Worm (Caenorhabditis elegans) whole organism, L2 larva: ENCODE data around the gene R09H10.5.

Experiments
- Y55F3AM.14 ChIP-seq: fragments of 200-800 bp; sonication (Bioruptor generic); optimal IDR thresholded peaks from 2 replicates; lab custom pipeline; 2018; ENCODE audit warnings: mild to moderate bottlenecking, missing genetic modification characterization, missing compliant biosample characterization
- ama-1 ChIP-seq: fragments of 150-350 bp; optimal IDR thresholded peaks from 2 replicates; lab custom pipeline; 2018; ENCODE audit warnings: inconsistent platforms
- crh-2 ChIP-seq: sonication (generic microtip); optimal IDR thresholded peaks from 2 replicates; lab custom pipeline; 2017; ENCODE audit warnings: missing biosample characterization, missing genetic modification characterization
- lsy-2 ChIP-seq, 2 experiments: fragments of 150-350 bp in 1 of 2; sonication (generic microtip) in 1 of 2; optimal IDR thresholded peaks; 2 replicates each; lab custom pipeline; 2014 to 2017; ENCODE audit warnings: missing biosample characterization in 2 of 2, missing genetic modification characterization in 2 of 2
- nhr-10 ChIP-seq: sonication (generic microtip); optimal IDR thresholded peaks from 2 replicates; lab custom pipeline; 2017; ENCODE audit warnings: missing biosample characterization, missing genetic modification characterization
- nhr-12 ChIP-seq: fragments of 150-350 bp; optimal IDR thresholded peaks from 2 replicates; lab custom pipeline; 2014; ENCODE audit warnings: missing biosample characterization, missing genetic modification characterization
- nhr-23 ChIP-seq: fragments of 150-350 bp; optimal IDR thresholded peaks from 2 replicates; lab custom pipeline; 2014; ENCODE audit warnings: missing biosample characterization, missing genetic modification reagents, missing genetic modification characterization

DNA sequence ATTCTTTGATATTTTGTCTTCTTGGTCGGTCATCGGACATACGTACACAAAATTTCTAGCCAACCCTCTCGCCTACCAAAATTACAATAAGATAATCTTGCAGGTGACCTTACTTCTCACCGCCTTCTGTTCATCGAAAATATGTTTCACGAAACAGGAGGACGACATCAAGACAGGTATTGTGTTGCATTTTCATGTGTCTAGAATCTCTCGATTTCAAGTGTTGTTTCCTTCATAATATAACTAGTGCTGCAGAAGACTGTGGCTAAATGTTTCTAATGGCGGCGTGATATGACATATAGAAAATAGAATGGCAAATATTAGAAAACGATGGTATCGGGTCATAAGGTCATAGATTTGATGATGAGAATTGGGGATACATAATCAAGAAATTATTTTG, 11.5 kb downstream of the R09H10.5 start:
- TF ChIP-seq Y55F3AM.14 (GFP tag; lab: Kevin White, UChicago) (no peak), lsy-2 (tag; optimal IDR thresholded peaks at IDR 0.05; lab: Kevin White, UChicago) (no peak), crh-2 (peak; percentile 21), nhr-10 (no peak), ama-1 (lab: Kevin White, UChicago) (no peak), nhr-23 (no peak), nhr-12 (tag; lab: Kevin White, UChicago) (no peak)
